Worm (Caenorhabditis elegans) whole organism, midembryonic: ENCODE measurements around the gene copg-1.

ENCODE experiments used
- klf-2 ChIP-seq: fragments of 200-800 bp; sonication (Bioruptor generic); conservative IDR thresholded peaks from 2 replicates; pipeline ENCODE4 v1.3.6; 2022; ENCODE audit warnings: missing genetic modification reagents, missing genetic modification characterization, missing compliant biosample characterization
- med-1 ChIP-seq: sonication (generic microtip); optimal IDR thresholded peaks from 2 replicates; lab custom pipeline; 2017; ENCODE audit warnings: missing genetic modification characterization, mild to moderate bottlenecking, missing compliant biosample characterization, antibody characterized with exemption, missing genetic modification reagents; ENCODE audit not compliant: insufficient read depth
- ref-1 ChIP-seq: fragments of 200-800 bp; sonication (Bioruptor generic); conservative IDR thresholded peaks from 2 replicates; pipeline ENCODE4 v1.3.6; 2022; ENCODE audit warnings: missing genetic modification reagents, missing genetic modification characterization, missing compliant biosample characterization
- tab-1 ChIP-seq: fragments of 200-800 bp; sonication (Bioruptor generic); IDR thresholded peaks from 2 replicates; pipeline ENCODE4 v1.3.6; 2022; ENCODE audit warnings: missing genetic modification characterization, missing compliant biosample characterization
- ztf-23 ChIP-seq: fragments of 200-800 bp; sonication (Bioruptor generic); IDR thresholded peaks from 2 replicates; pipeline ENCODE4 v1.3.6; 2022; ENCODE audit warnings: missing genetic modification reagents, missing genetic modification characterization, missing compliant biosample characterization

Gene copg-1

DNA sequence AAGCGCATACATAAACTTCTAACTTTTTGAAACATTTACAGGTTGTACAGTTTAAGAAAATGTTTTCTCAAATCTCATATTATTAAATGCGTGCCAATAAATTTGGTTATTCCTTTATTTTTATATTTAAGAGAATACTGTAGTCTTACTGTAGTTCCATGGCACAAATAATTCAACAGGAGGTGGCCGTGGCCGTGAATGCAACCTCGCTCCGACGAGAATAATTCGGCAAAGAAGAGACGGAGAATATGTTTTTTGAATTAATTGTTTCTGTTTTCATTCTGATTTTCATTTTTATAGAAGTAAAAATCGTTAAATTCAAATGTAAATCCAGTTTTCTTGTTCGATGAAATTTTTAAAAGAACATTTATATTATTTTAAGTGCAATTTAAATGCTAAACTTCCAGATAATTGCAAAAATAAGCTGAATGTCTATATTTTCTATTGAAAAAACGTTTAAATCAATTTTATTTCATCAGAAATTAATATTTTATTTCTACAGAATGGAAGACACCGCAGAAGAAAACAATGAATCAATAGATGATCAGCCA, 45.6 kb downstream of the copg-1 start, which contains the start of gene gon-4:
Gene gon-4, plus strand, starts transcription at position 501 of the 551 bp plus-strand sequence.
- no peak for TF ChIP-seq ztf-23
- no peak for TF ChIP-seq med-1
- TF ChIP-seq klf-2 (GFP tag; lab: Robert Waterston, UW): no peak
- no peak for TF ChIP-seq ref-1 (GFP tag; lab: Robert Waterston, UW)
- TF ChIP-seq tab-1 (GFP tag; lab: Robert Waterston, UW): no peak
